Fruit fly (Drosophila melanogaster) S2 (cell line): ENCODE data around the gene CG9338.

Experiments used
- CG8478 ChIP-seq: fragments of >200 bp; optimal IDR thresholded peaks from 2 replicates; lab custom pipeline; 2018
- CTCF ChIP-seq, 2 experiments: fragments of >200 bp; optimal IDR thresholded peaks; 2 replicates each; lab custom pipeline; 2018

- TF ChIP-seq CG8478 (lab: Kevin White, UChicago), result no peak
- TF ChIP-seq CTCF (optimal IDR thresholded peaks at IDR 0.05; lab: Kevin White, UChicago), result no peak
These were observed 44.2 kb upstream of the CG9338 start, which contains the start of gene CheB38c for dm6 chr2L:20820767-20821166.
